Fruit fly (Drosophila melanogaster) whole organism, embryonic: ENCODE measurements around the gene NELF-B.

ENCODE experiments used
- Blimp-1 ChIP-seq: fragments of 200-800 bp; sonication (Bioruptor generic); optimal IDR thresholded peaks from 3 replicates; lab custom pipeline; 2018; ENCODE audit warnings: missing biosample characterization, missing genetic modification characterization, mild to moderate bottlenecking, moderate library complexity, missing genetic modification reagents
- CG12391 ChIP-seq: fragments of 200-800 bp; sonication (Bioruptor generic); optimal IDR thresholded peaks from 3 replicates; lab custom pipeline; 2018; ENCODE audit warnings: missing biosample characterization, mild to moderate bottlenecking, missing genetic modification characterization, moderate library complexity
- CG14050 ChIP-seq: fragments of 200-800 bp; sonication (Bioruptor generic); IDR thresholded peaks from 3 replicates; pipeline ENCODE4 v1.3.6; 2022; ENCODE audit warnings: missing biosample characterization, missing genetic modification characterization
- CG15269 ChIP-seq: fragments of 200-800 bp; sonication (Bioruptor generic); optimal IDR thresholded peaks from 2 replicates; lab custom pipeline; 2018; ENCODE audit warnings: missing biosample characterization, mild to moderate bottlenecking, missing genetic modification characterization, moderate library complexity
- CG1529 ChIP-seq: fragments of 200-800 bp; sonication (Bioruptor generic); optimal IDR thresholded peaks from 3 replicates; lab custom pipeline; 2018; ENCODE audit warnings: missing biosample characterization, missing genetic modification characterization
- CG17328 ChIP-seq: fragments of 200-800 bp; sonication (Bioruptor generic); IDR thresholded peaks from 2 replicates; pipeline ENCODE4 v1.3.6; 2022; ENCODE audit warnings: missing biosample characterization, missing genetic modification characterization
- CG18476 ChIP-seq: fragments of 200-800 bp; sonication (Bioruptor generic); optimal IDR thresholded peaks from 2 replicates; lab custom pipeline; 2016; ENCODE audit warnings: missing biosample characterization, mild to moderate bottlenecking, missing genetic modification characterization
- CG2875 ChIP-seq: fragments of 200-800 bp; sonication (Bioruptor generic); optimal IDR thresholded peaks from 2 replicates; lab custom pipeline; 2017; ENCODE audit warnings: missing biosample characterization, mild to moderate bottlenecking, missing genetic modification characterization, missing genetic modification reagents
- CG31365 ChIP-seq: fragments of 200-800 bp; sonication (Bioruptor generic); optimal IDR thresholded peaks from 2 replicates; lab custom pipeline; 2018; ENCODE audit warnings: missing biosample characterization, mild to moderate bottlenecking, missing genetic modification characterization
- CG33213 ChIP-seq: fragments of 200-800 bp; sonication (Bioruptor generic); optimal IDR thresholded peaks from 3 replicates; lab custom pipeline; 2016; ENCODE audit warnings: missing biosample characterization, missing genetic modification characterization
- CG3407 ChIP-seq: fragments of 200-800 bp; sonication (Bioruptor generic); optimal IDR thresholded peaks from 2 replicates; lab custom pipeline; 2018; ENCODE audit warnings: missing biosample characterization, mild to moderate bottlenecking, missing genetic modification characterization
- CG43689 ChIP-seq: fragments of 200-800 bp; sonication (Bioruptor generic); IDR thresholded peaks from 2 replicates; pipeline ENCODE4 v1.3.6; 2022; ENCODE audit warnings: missing biosample characterization, missing genetic modification characterization
- CG4424 ChIP-seq: fragments of 200-800 bp; sonication (Bioruptor generic); optimal IDR thresholded peaks from 3 replicates; lab custom pipeline; 2016; ENCODE audit warnings: missing biosample characterization, missing genetic modification characterization
- CG6272 ChIP-seq: fragments of 200-800 bp; sonication (Bioruptor generic); IDR thresholded peaks from 2 replicates; pipeline ENCODE4 v1.3.6; 2022; ENCODE audit warnings: missing biosample characterization, missing genetic modification characterization
- CG6689 ChIP-seq: fragments of 200-800 bp; sonication (Bioruptor generic); IDR thresholded peaks from 2 replicates; pipeline ENCODE4 v1.3.6; 2022; ENCODE audit warnings: missing biosample characterization, missing genetic modification characterization
- CG6813 ChIP-seq: fragments of 200-800 bp; sonication (Bioruptor generic); optimal IDR thresholded peaks from 2 replicates; lab custom pipeline; 2017; ENCODE audit warnings: missing biosample characterization, missing genetic modification characterization, mild to moderate bottlenecking, moderate library complexity, missing genetic modification reagents
- CG7357 ChIP-seq: fragments of 200-800 bp; sonication (Bioruptor generic); IDR thresholded peaks from 3 replicates; pipeline ENCODE4 v1.3.6; 2022; ENCODE audit warnings: missing biosample characterization, missing genetic modification characterization
- CG7786 ChIP-seq: fragments of 200-800 bp; sonication (Bioruptor generic); optimal IDR thresholded peaks from 2 replicates; lab custom pipeline; 2016; ENCODE audit warnings: missing biosample characterization, missing genetic modification characterization
- Chrac-16 ChIP-seq: fragments of 200-800 bp; sonication (Bioruptor generic); optimal IDR thresholded peaks from 3 replicates; lab custom pipeline; 2016; ENCODE audit warnings: missing biosample characterization, missing genetic modification characterization
- CoRest ChIP-seq: fragments of 200-800 bp; sonication (Bioruptor generic); optimal IDR thresholded peaks from 3 replicates; lab custom pipeline; 2018; ENCODE audit warnings: missing biosample characterization, mild to moderate bottlenecking, missing genetic modification characterization, moderate library complexity
- Ets65A ChIP-seq: fragments of 200-800 bp; sonication (Bioruptor generic); peaks from one replicate; lab custom pipeline; 2016; ENCODE audit warnings: missing biosample characterization, missing genetic modification characterization
- GATAe ChIP-seq: fragments of 200-800 bp; sonication (Bioruptor generic); conservative IDR thresholded peaks from 2 replicates; pipeline ENCODE4 v1.3.6; 2022; ENCODE audit warnings: missing biosample characterization, missing genetic modification characterization
- HLHmδ ChIP-seq: fragments of 200-800 bp; sonication (Bioruptor generic); optimal IDR thresholded peaks from 2 replicates; lab custom pipeline; 2018; ENCODE audit warnings: missing biosample characterization, mild to moderate bottlenecking, missing genetic modification characterization, moderate library complexity
- Lim3 ChIP-seq: fragments of 200-800 bp; sonication (Bioruptor generic); IDR thresholded peaks from 2 replicates; pipeline ENCODE4 v1.3.6; 2022; ENCODE audit warnings: missing biosample characterization, missing genetic modification characterization
- MESR4 ChIP-seq: fragments of 200-800 bp; sonication (Bioruptor generic); optimal IDR thresholded peaks from 2 replicates; lab custom pipeline; 2018; ENCODE audit warnings: missing biosample characterization, mild to moderate bottlenecking, missing genetic modification characterization, moderate library complexity
- Meics ChIP-seq: fragments of 200-800 bp; sonication (Bioruptor generic); optimal IDR thresholded peaks from 2 replicates; lab custom pipeline; 2017; ENCODE audit warnings: missing biosample characterization, mild to moderate bottlenecking, missing genetic modification characterization
- NFAT ChIP-seq: fragments of 200-800 bp; sonication (Bioruptor generic); IDR thresholded peaks from 2 replicates; pipeline ENCODE4 v1.3.6; 2022; ENCODE audit warnings: missing biosample characterization, missing genetic modification characterization
- Nf-YA ChIP-seq: fragments of 200-800 bp; sonication (Bioruptor generic); IDR thresholded peaks from 2 replicates; pipeline ENCODE4 v1.3.6; 2022; ENCODE audit warnings: missing biosample characterization, missing genetic modification characterization
- Oaz ChIP-seq: fragments of 200-800 bp; sonication (Bioruptor generic); IDR thresholded peaks from 2 replicates; pipeline ENCODE4 v1.3.6; 2022; ENCODE audit warnings: missing biosample characterization, missing genetic modification characterization
- Side ChIP-seq: fragments of 200-800 bp; sonication (Bioruptor generic); optimal IDR thresholded peaks from 2 replicates; lab custom pipeline; 2016; ENCODE audit warnings: missing biosample characterization, missing genetic modification characterization
- Xrp1 ChIP-seq: fragments of 200-800 bp; sonication (Bioruptor generic); IDR thresholded peaks from 2 replicates; pipeline ENCODE4 v1.3.6; 2022; ENCODE audit warnings: missing biosample characterization, missing genetic modification characterization
- aop ChIP-seq: fragments of 200-800 bp; sonication (Bioruptor generic); IDR thresholded peaks from 2 replicates; pipeline ENCODE4 v1.3.6; 2022; ENCODE audit warnings: missing biosample characterization, missing genetic modification characterization
- ara ChIP-seq: fragments of 200-800 bp; sonication (Bioruptor generic); IDR thresholded peaks from 2 replicates; pipeline ENCODE4 v1.3.6; 2022; ENCODE audit warnings: missing biosample characterization, missing genetic modification characterization
- bab2 ChIP-seq: fragments of 200-800 bp; sonication (Bioruptor generic); optimal IDR thresholded peaks from 2 replicates; lab custom pipeline; 2016; ENCODE audit warnings: missing biosample characterization, missing genetic modification characterization
- chm ChIP-seq: fragments of 200-800 bp; sonication (Bioruptor generic); IDR thresholded peaks from 2 replicates; pipeline ENCODE4 v1.3.6; 2022; ENCODE audit warnings: missing biosample characterization, missing genetic modification characterization
- danr ChIP-seq: fragments of 200-800 bp; sonication (Bioruptor generic); IDR thresholded peaks from 2 replicates; pipeline ENCODE4 v1.3.6; 2022; ENCODE audit warnings: missing biosample characterization, missing genetic modification characterization
- en ChIP-seq: fragments of 200-800 bp; sonication (Bioruptor generic); optimal IDR thresholded peaks from 2 replicates; lab custom pipeline; 2016; ENCODE audit warnings: missing biosample characterization, missing genetic modification characterization
- esg ChIP-seq: fragments of 200-800 bp; sonication (Bioruptor generic); conservative IDR thresholded peaks from 2 replicates; pipeline ENCODE4 v1.3.6; 2022; ENCODE audit warnings: missing biosample characterization, missing genetic modification characterization
- gsb ChIP-seq: fragments of 200-800 bp; sonication (Bioruptor generic); IDR thresholded peaks from 2 replicates; pipeline ENCODE4 v1.3.6; 2022; ENCODE audit warnings: missing biosample characterization, missing genetic modification characterization
- ken ChIP-seq: fragments of 200-800 bp; sonication (Bioruptor generic); IDR thresholded peaks from 3 replicates; pipeline ENCODE4 v1.3.6; 2022; ENCODE audit warnings: missing biosample characterization, missing genetic modification characterization
- klu ChIP-seq: fragments of 200-800 bp; sonication (Bioruptor generic); IDR thresholded peaks from 2 replicates; pipeline ENCODE4 v1.3.6; 2022; ENCODE audit warnings: missing biosample characterization, missing genetic modification characterization
- lab ChIP-seq: fragments of 200-800 bp; sonication (Bioruptor generic); optimal IDR thresholded peaks from 3 replicates; lab custom pipeline; 2017; ENCODE audit warnings: missing biosample characterization, missing genetic modification characterization, mild to moderate bottlenecking, moderate library complexity, missing genetic modification reagents
- ranshi ChIP-seq: fragments of 200-800 bp; sonication (Bioruptor generic); IDR thresholded peaks from 2 replicates; pipeline ENCODE4 v1.3.6; 2022; ENCODE audit warnings: missing biosample characterization, missing genetic modification characterization
- seq ChIP-seq: fragments of 200-800 bp; sonication (Bioruptor generic); IDR thresholded peaks from 2 replicates; pipeline ENCODE4 v1.3.6; 2022; ENCODE audit warnings: missing biosample characterization, missing genetic modification characterization
- slbo ChIP-seq: fragments of 200-800 bp; sonication (Bioruptor generic); IDR thresholded peaks from 2 replicates; pipeline ENCODE4 v1.3.6; 2022; ENCODE audit warnings: missing biosample characterization, missing genetic modification characterization
- slp2 ChIP-seq: fragments of 200-800 bp; sonication (Bioruptor generic); optimal IDR thresholded peaks from 2 replicates; lab custom pipeline; 2016; ENCODE audit warnings: missing biosample characterization, missing genetic modification characterization
- stc ChIP-seq: fragments of 200-800 bp; sonication (Bioruptor generic); IDR thresholded peaks from 2 replicates; pipeline ENCODE4 v1.3.6; 2022; ENCODE audit warnings: missing biosample characterization, missing genetic modification characterization
- tap ChIP-seq: fragments of 200-800 bp; optimal IDR thresholded peaks from 3 replicates; lab custom pipeline; 2019; ENCODE audit warnings: missing biosample characterization, mild to moderate bottlenecking, missing genetic modification characterization, moderate library complexity
- unpg ChIP-seq: fragments of 200-800 bp; sonication (Bioruptor generic); optimal IDR thresholded peaks from 3 replicates; lab custom pipeline; 2018; ENCODE audit warnings: missing biosample characterization, mild to moderate bottlenecking, missing genetic modification characterization, moderate library complexity

NELF-B gene

DNA sequence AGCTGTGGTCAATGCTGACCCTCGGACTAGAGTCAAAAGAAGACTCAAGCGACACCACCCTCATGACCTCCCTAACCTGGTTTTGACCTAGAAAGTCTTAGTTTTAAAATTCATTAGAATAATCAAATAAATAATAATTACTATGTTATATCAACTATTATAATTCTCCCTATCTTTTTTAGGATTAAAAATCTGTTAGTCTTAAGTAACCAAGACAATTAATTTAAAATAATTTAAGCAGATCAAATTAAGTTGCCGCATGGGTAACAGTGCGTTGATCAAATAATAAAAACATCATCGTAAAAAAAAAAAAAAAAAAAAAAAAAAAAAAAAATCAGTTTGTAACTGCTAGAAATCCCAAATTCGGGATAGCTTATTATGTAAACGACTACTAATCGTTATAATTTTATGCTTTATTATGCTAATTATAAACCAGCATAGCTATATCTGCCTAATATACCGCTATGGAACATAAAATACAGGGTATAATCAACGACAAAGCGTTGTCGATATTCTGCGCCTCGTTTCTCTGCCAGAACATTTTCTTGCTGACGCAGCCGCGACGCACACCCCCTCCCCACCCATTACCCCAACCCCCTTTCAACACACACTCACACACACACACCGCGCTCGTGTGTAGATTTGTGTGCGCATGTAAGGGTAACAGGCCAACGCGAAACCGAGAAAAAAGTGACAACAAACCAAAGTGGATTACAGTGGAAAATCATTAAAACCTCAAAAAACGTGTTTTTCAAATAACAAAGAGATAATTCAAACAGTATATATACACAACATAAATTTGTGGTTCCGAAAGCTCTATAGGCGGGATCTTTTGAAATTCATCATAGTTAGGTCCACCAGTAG is 24.9 kb downstream of the NELF-B start (continued):
- TF ChIP-seq slp2 (GFP tag; lab: Kevin White, UChicago) (peak; percentile 94), CG14050 (GFP tag; lab: Robert Waterston, UW) (peak; percentile 42), Ets65A (GFP tag; lab: Kevin White, UChicago) (peak; percentile 92), CG6689 (GFP tag; lab: Robert Waterston, UW) (peak; percentile 56), aop (0 out of 2 replicates have a peak, but pooled peaks have one; percentile 10), Xrp1 (GFP tag; lab: Robert Waterston, UW) (peak; percentile 67), Blimp-1 (GFP tag; lab: Kevin White, UChicago) (peak; percentile 62), slbo (GFP tag; lab: Robert Waterston, UW) (peak; percentile 84), ken (peak; percentile 85), seq (GFP tag; lab: Robert Waterston, UW) (peak; percentile 45; the same call in 1 of the 2 replicates), CG1529 (GFP tag; lab: Kevin White, UChicago) (peak; percentile 35), ara (GFP tag; lab: Robert Waterston, UW) (peak; percentile 64), NFAT (peak; percentile 57), CG18476 (peak; percentile 45), CG33213 (GFP tag; lab: Kevin White, UChicago) (peak; percentile 42), CG6272 (peak; percentile 24; the same call in 1 of the 2 replicates), CG3407 (GFP tag; lab: Kevin White, UChicago) (peak; percentile 20), en (GFP tag; lab: Kevin White, UChicago) (peak; percentile 87), Chrac-16 (GFP tag; lab: Kevin White, UChicago) (peak; percentile 18), CG43689 (GFP tag; lab: Robert Waterston, UW) (0 out of 2 replicates have a peak, but pooled peaks have one; percentile 25), bab2 (GFP tag; lab: Kevin White, UChicago) (peak; percentile 95), CG7357 (GFP tag; lab: Robert Waterston, UW) (peak; percentile 33; the same call in 2 of the 3 replicates), chm (peak; percentile 67), klu (peak; percentile 45), CG15269 (tag; lab: Kevin White, UChicago) (peak; percentile 78), stc (GFP tag; lab: Robert Waterston, UW) (peak; percentile 60), ranshi (peak; percentile 75; the same call in 1 of the 2 replicates), CoRest (tag; lab: Kevin White, UChicago) (peak; percentile 53), HLHmδ (GFP tag; lab: Kevin White, UChicago) (peak; percentile 7), CG4424 (GFP tag; lab: Kevin White, UChicago) (peak; percentile 23), CG7786 (GFP tag; lab: Kevin White, UChicago) (peak; percentile 63), CG6813 (peak; percentile 59), CG2875 (GFP tag; lab: Kevin White, UChicago) (peak; percentile 25), Side (peak; percentile 93), MESR4 (peak; percentile 9), Nf-YA (GFP tag; lab: Robert Waterston, UW) (peak; percentile 67), tap (peak; percentile 63), gsb (peak; percentile 56), danr (GFP tag; lab: Robert Waterston, UW) (peak; percentile 57), CG17328 (peak; percentile 75), CG12391 (peak; percentile 43), unpg (GFP tag; lab: Kevin White, UChicago) (peak; percentile 58), lab (GFP tag; lab: Kevin White, UChicago) (peak; percentile 86), Oaz (GFP tag; lab: Robert Waterston, UW) (peak; percentile 58; the same call in 1 of the 2 replicates), Meics (GFP tag; lab: Kevin White, UChicago) (peak; percentile 60), Lim3 (GFP tag; lab: Robert Waterston, UW) (peak; percentile 25; the same call in 1 of the 2 replicates), GATAe (GFP tag; lab: Robert Waterston, UW) (0 out of 2 replicates have a peak, but pooled peaks have one; percentile 19), esg (peak; percentile 38; the same call in 1 of the 2 replicates), CG31365 (tag; lab: Kevin White, UChicago) (peak; percentile 56)
